Fruit fly (Drosophila melanogaster): ENCODE results near the gene CG17321.
A peak's percentile ranks its signal among the peaks of the same experiment; 100 is the strongest.

CG17321 gene

dm6 chr2L:18881014-18881660, 36.2 kb downstream of the CG17321 start, which contains the start of gene tup (continued):
- no peak for TF ChIP-seq Hr38 (GFP tag; optimal IDR thresholded peaks at IDR 0.05)
- peak; percentile 75 for TF ChIP-seq CG1621 (tag; optimal IDR thresholded peaks at IDR 0.05)
- no peak for TF ChIP-seq CG6276 (GFP tag; optimal IDR thresholded peaks at IDR 0.05)
- no peak for TF ChIP-seq CG8632 (GFP tag; optimal IDR thresholded peaks at IDR 0.05)
- no peak for TF ChIP-seq CG6792 (GFP tag; optimal IDR thresholded peaks at IDR 0.05)
- TF ChIP-seq net (GFP tag; optimal IDR thresholded peaks at IDR 0.05), result peak; percentile 43
- TF ChIP-seq achi (GFP tag; optimal IDR thresholded peaks at IDR 0.05), result peak; percentile 19
- TF ChIP-seq esn (GFP tag; optimal IDR thresholded peaks at IDR 0.05), result peak; percentile 29
- no peak for TF ChIP-seq acj6 (GFP tag; optimal IDR thresholded peaks at IDR 0.05)
- TF ChIP-seq CG9139 (GFP tag; optimal IDR thresholded peaks at IDR 0.05), result peak; percentile 35
- TF ChIP-seq topi (GFP tag; optimal IDR thresholded peaks at IDR 0.05), result no peak
- no peak for TF ChIP-seq spab (GFP tag; optimal IDR thresholded peaks at IDR 0.05)
- TF ChIP-seq eg (GFP tag; IDR thresholded peaks at IDR 0.05), result peak; percentile 38; the same call in 1 of the 3 replicates
- TF ChIP-seq dsx (GFP tag; optimal IDR thresholded peaks at IDR 0.05; ENCODE audit: poor library complexity, severe bottlenecking), result no peak
- TF ChIP-seq Ets96B (tag; optimal IDR thresholded peaks at IDR 0.05), result no peak
- TF ChIP-seq dac (GFP tag; optimal IDR thresholded peaks at IDR 0.05), result no peak
- TF ChIP-seq fd59A (GFP tag; optimal IDR thresholded peaks at IDR 0.05), result no peak
- no peak for TF ChIP-seq CG6808 (GFP tag; optimal IDR thresholded peaks at IDR 0.05)
- no peak for TF ChIP-seq fd85E (GFP tag; optimal IDR thresholded peaks at IDR 0.05)
- peak; percentile 2 for TF ChIP-seq Met (GFP tag; optimal IDR thresholded peaks at IDR 0.05)
- peak; percentile 81 for TF ChIP-seq Eip78C (GFP tag)
- peak; percentile 44 for TF ChIP-seq svp (GFP tag)
- TF ChIP-seq fkh (GFP tag; optimal IDR thresholded peaks at IDR 0.05), result peak; percentile 11
- TF ChIP-seq Blimp-1 (GFP tag; optimal IDR thresholded peaks at IDR 0.05), result no peak
- no peak for TF ChIP-seq CG32006 (GFP tag; optimal IDR thresholded peaks at IDR 0.05)
- no peak for TF ChIP-seq Smox (GFP tag; optimal IDR thresholded peaks at IDR 0.05)
- peak; percentile 4 for TF ChIP-seq Hr4 (GFP tag; optimal IDR thresholded peaks at IDR 0.05)

dm6 chr2L:18882734-18883133, 37.8 kb downstream of the CG17321 start:
- TF ChIP-seq Ets21C (GFP tag; optimal IDR thresholded peaks at IDR 0.05) (no peak), CG11294 (GFP tag; IDR thresholded peaks at IDR 0.05) (no peak), svp (GFP tag) (no peak), CG11762 (GFP tag; optimal IDR thresholded peaks at IDR 0.05; ENCODE audit: insufficient read depth) (no peak), Smox (GFP tag; optimal IDR thresholded peaks at IDR 0.05) (no peak), CG9139 (GFP tag; optimal IDR thresholded peaks at IDR 0.05) (no peak), fd59A (GFP tag; optimal IDR thresholded peaks at IDR 0.05) (no peak)

- TF ChIP-seq Gug (GFP tag; IDR thresholded peaks at IDR 0.05) (no peak), CG8319 (GFP tag; optimal IDR thresholded peaks at IDR 0.05) (no peak), Hr39 (GFP tag; optimal IDR thresholded peaks at IDR 0.05) (no peak), cyc (GFP tag; optimal IDR thresholded peaks at IDR 0.05) (no peak), CG6808 (GFP tag; optimal IDR thresholded peaks at IDR 0.05) (no peak), fd85E (GFP tag; optimal IDR thresholded peaks at IDR 0.05) (no peak), CG15336 (GFP tag; IDR thresholded peaks at IDR 0.05) (no peak), CG6854 (GFP tag; optimal IDR thresholded peaks at IDR 0.05) (no peak), fd59A (GFP tag; optimal IDR thresholded peaks at IDR 0.05) (no peak), vri (GFP tag; optimal IDR thresholded peaks at IDR 0.05) (no peak), topi (GFP tag; optimal IDR thresholded peaks at IDR 0.05) (no peak), svp (GFP tag) (no peak), CG3919 (GFP tag; optimal IDR thresholded peaks at IDR 0.05) (no peak), Blimp-1 (GFP tag; optimal IDR thresholded peaks at IDR 0.05) (no peak)
Measured at dm6 chr2L:18884783-18885182, 39.8 kb downstream of the CG17321 start.

Data from whole organism, prepupa.